Fruit fly (Drosophila melanogaster): ENCODE data around the gene pic.

The pic gene

dm6 chr3R:13030257-13031173 lies 21.5 kb upstream of the pic start, which contains the start of the genes CG46281 and CG46280 (continued):
- TF ChIP-seq Hr51 (GFP tag; optimal IDR thresholded peaks at IDR 0.05) (peak in 1 of 2 experiments; percentile 11), CG4617 (GFP tag; optimal IDR thresholded peaks at IDR 0.05; ENCODE audit: borderline replicate concordance) (peak; percentile 76), CG11093 (GFP tag; IDR thresholded peaks at IDR 0.05) (no peak), sna (GFP tag; IDR thresholded peaks at IDR 0.05; ENCODE audit: partially characterized antibody) (0 out of 2 replicates have a peak, but pooled peaks have one; percentile 53), toy (GFP tag; IDR thresholded peaks at IDR 0.05) (no peak), CG7372 (GFP tag; IDR thresholded peaks at IDR 0.05) (no peak), CG2116 (GFP tag; optimal IDR thresholded peaks at IDR 0.05) (peak; percentile 95), CG9797 (GFP tag; optimal IDR thresholded peaks at IDR 0.05) (peak; percentile 71), so (GFP tag; IDR thresholded peaks at IDR 0.05) (no peak), hkb (optimal IDR thresholded peaks at IDR 0.05) (peak; percentile 83), hkb (GFP tag; IDR thresholded peaks at IDR 0.05) (peak; percentile 40; the same call in 1 of the 2 replicates), en (GFP tag; optimal IDR thresholded peaks at IDR 0.05) (no peak), CG13624 (GFP tag; optimal IDR thresholded peaks at IDR 0.05) (peak; percentile 43), Bdp1 (GFP tag; optimal IDR thresholded peaks at IDR 0.05) (peak; percentile 23), dpn (GFP tag; optimal IDR thresholded peaks at IDR 0.05) (peak; percentile 28 to 51), Bgb (GFP tag; IDR thresholded peaks at IDR 0.05; ENCODE audit: partially characterized antibody) (0 out of 2 replicates have a peak, but pooled peaks have one; percentile 28), dmrt11E (tag; optimal IDR thresholded peaks at IDR 0.05) (peak; percentile 19), ttk (GFP tag; IDR thresholded peaks at IDR 0.05) (no peak), CG17829 (tag; optimal IDR thresholded peaks at IDR 0.05) (peak; percentile 66), E2f2 (GFP tag; IDR thresholded peaks at IDR 0.05) (peak; percentile 70), Side (GFP tag; optimal IDR thresholded peaks at IDR 0.05) (peak; percentile 29), CG7786 (GFP tag; optimal IDR thresholded peaks at IDR 0.05) (peak; percentile 6), abd-A (tag; optimal IDR thresholded peaks at IDR 0.05) (no peak), CG8281 (tag; optimal IDR thresholded peaks at IDR 0.05) (no peak), bab2 (GFP tag; optimal IDR thresholded peaks at IDR 0.05) (peak; percentile 2), HLH54F (GFP tag; optimal IDR thresholded peaks at IDR 0.05) (peak; percentile 48), nerfin-1 (tag; optimal IDR thresholded peaks at IDR 0.05) (peak; percentile 43), pho (GFP tag; optimal IDR thresholded peaks at IDR 0.05) (peak; percentile 47), Camta (GFP tag; optimal IDR thresholded peaks at IDR 0.05) (peak; percentile 24), CG2120 (GFP tag; optimal IDR thresholded peaks at IDR 0.05) (peak; percentile 71), insv (GFP tag; optimal IDR thresholded peaks at IDR 0.05) (peak in 1 of 2 experiments; percentile 12), CG6791 (GFP tag; IDR thresholded peaks at IDR 0.05; ENCODE audit: partially characterized antibody) (peak; percentile 54; the same call in 2 of the 3 replicates), Mad (GFP tag; optimal IDR thresholded peaks at IDR 0.05) (peak; percentile 14), mam (GFP tag; optimal IDR thresholded peaks at IDR 0.05) (peak; percentile 37), btn (GFP tag; optimal IDR thresholded peaks at IDR 0.05) (no peak), CG11247 (GFP tag; IDR thresholded peaks at IDR 0.05) (no peak), CG4854 (GFP tag; optimal IDR thresholded peaks at IDR 0.05) (peak; percentile 15), CHES-1-like (GFP tag; optimal IDR thresholded peaks at IDR 0.05) (peak; percentile 76), CG13424 (tag; optimal IDR thresholded peaks at IDR 0.05) (peak; percentile 27), zen (tag; optimal IDR thresholded peaks at IDR 0.05) (peak; percentile 82), Dll (GFP tag; IDR thresholded peaks at IDR 0.05; ENCODE audit: partially characterized antibody) (peak; percentile 74; the same call in 3 of the 4 replicates), sob (GFP tag; IDR thresholded peaks at IDR 0.05) (peak; percentile 16; the same call in 1 of the 2 replicates), hb (GFP tag; IDR thresholded peaks at IDR 0.05; ENCODE audit: partially characterized antibody) (peak; percentile 67; the same call in 2 of the 3 replicates), CG11696 (GFP tag; IDR thresholded peaks at IDR 0.05) (no peak), gsb (GFP tag; IDR thresholded peaks at IDR 0.05) (no peak), unc-4 (GFP tag; IDR thresholded peaks at IDR 0.05; ENCODE audit: partially characterized antibody) (peak; percentile 64), br (optimal IDR thresholded peaks at IDR 0.05) (no peak), CG12104 (GFP tag; optimal IDR thresholded peaks at IDR 0.05) (no peak)

Data from whole organism, embryonic.